Worm (Caenorhabditis elegans) whole organism, early embryonic: ENCODE results near the gene ash-2.
A peak's percentile ranks its signal among the peaks of the same experiment; 100 is the strongest.

Source experiments
- B0310.2 ChIP-seq: sonication (generic microtip); optimal IDR thresholded peaks from 2 replicates; lab custom pipeline; 2016; ENCODE audit warnings: mild to moderate bottlenecking, missing genetic modification characterization, missing compliant biosample characterization
- F13C5.2 ChIP-seq: sonication (generic microtip); optimal IDR thresholded peaks from 2 replicates; lab custom pipeline; 2017; ENCODE audit warnings: mild to moderate bottlenecking, missing genetic modification characterization, inconsistent platforms, missing compliant biosample characterization
- aly-1 ChIP-seq: sonication (generic microtip); optimal IDR thresholded peaks from 2 replicates; lab custom pipeline; 2016; ENCODE audit warnings: missing genetic modification characterization, missing compliant biosample characterization
- ama-1 ChIP-seq: fragments of 150-350 bp; optimal IDR thresholded peaks from 2 replicates; lab custom pipeline; 2014
- ceh-13 ChIP-seq: fragments of 200-800 bp; sonication (Bioruptor generic); optimal IDR thresholded peaks from 2 replicates; lab custom pipeline; 2018; ENCODE audit warnings: mild to moderate bottlenecking, missing genetic modification characterization, missing compliant biosample characterization
- ceh-36 ChIP-seq: sonication (generic microtip); optimal IDR thresholded peaks from 2 replicates; lab custom pipeline; 2016; ENCODE audit warnings: missing genetic modification characterization, inconsistent platforms, missing compliant biosample characterization
- ets-7 ChIP-seq: sonication (generic microtip); optimal IDR thresholded peaks from 2 replicates; lab custom pipeline; 2016; ENCODE audit warnings: missing genotype, missing genetic modification characterization, missing compliant biosample characterization
- flt-1 ChIP-seq: fragments of 200-800 bp; sonication (Bioruptor generic); IDR thresholded peaks from 2 replicates; pipeline ENCODE4 v1.3.6; 2022; ENCODE audit warnings: missing genetic modification characterization, missing compliant biosample characterization
- hmbx-1 ChIP-seq: sonication (generic microtip); optimal IDR thresholded peaks from 2 replicates; lab custom pipeline; 2016; ENCODE audit warnings: mild to moderate bottlenecking, missing genetic modification characterization, missing compliant biosample characterization
- hmg-4 ChIP-seq: fragments of 200-800 bp; sonication (Bioruptor generic); optimal IDR thresholded peaks from 2 replicates; lab custom pipeline; 2018; ENCODE audit warnings: mild to moderate bottlenecking, missing genetic modification characterization, missing compliant biosample characterization
- hnd-1 ChIP-seq: sonication (generic microtip); optimal IDR thresholded peaks from 2 replicates; lab custom pipeline; 2016; ENCODE audit warnings: missing genetic modification characterization, missing compliant biosample characterization
- pes-1 ChIP-seq: fragments of 200-800 bp; sonication (Bioruptor generic); IDR thresholded peaks from 2 replicates; pipeline ENCODE4 v1.3.6; 2022; ENCODE audit warnings: missing genetic modification reagents, missing genetic modification characterization, missing compliant biosample characterization
- scrt-1 ChIP-seq: fragments of 200-800 bp; sonication (Bioruptor generic); IDR thresholded peaks from 2 replicates; pipeline ENCODE4 v1.3.6; 2022; ENCODE audit warnings: missing genetic modification characterization, missing compliant biosample characterization
- sea-1 ChIP-seq: fragments of 200-800 bp; sonication (Bioruptor generic); conservative IDR thresholded peaks from 2 replicates; pipeline ENCODE4 v1.3.6; 2022; ENCODE audit warnings: missing genetic modification characterization, missing compliant biosample characterization
- tbx-11 ChIP-seq: fragments of 200-800 bp; sonication (Bioruptor generic); IDR thresholded peaks from 2 replicates; pipeline ENCODE4 v1.3.6; 2022; ENCODE audit warnings: missing genetic modification characterization, missing compliant biosample characterization
- tbx-37 ChIP-seq: fragments of 200-800 bp; sonication (Bioruptor generic); conservative IDR thresholded peaks from 2 replicates; pipeline ENCODE4 v1.3.6; 2022; ENCODE audit warnings: missing genetic modification reagents, missing genetic modification characterization, missing compliant biosample characterization
- tra-4 ChIP-seq: sonication (generic microtip); optimal IDR thresholded peaks from 2 replicates; lab custom pipeline; 2017; ENCODE audit warnings: missing genetic modification characterization, missing compliant biosample characterization

Gene ash-2

DNA sequence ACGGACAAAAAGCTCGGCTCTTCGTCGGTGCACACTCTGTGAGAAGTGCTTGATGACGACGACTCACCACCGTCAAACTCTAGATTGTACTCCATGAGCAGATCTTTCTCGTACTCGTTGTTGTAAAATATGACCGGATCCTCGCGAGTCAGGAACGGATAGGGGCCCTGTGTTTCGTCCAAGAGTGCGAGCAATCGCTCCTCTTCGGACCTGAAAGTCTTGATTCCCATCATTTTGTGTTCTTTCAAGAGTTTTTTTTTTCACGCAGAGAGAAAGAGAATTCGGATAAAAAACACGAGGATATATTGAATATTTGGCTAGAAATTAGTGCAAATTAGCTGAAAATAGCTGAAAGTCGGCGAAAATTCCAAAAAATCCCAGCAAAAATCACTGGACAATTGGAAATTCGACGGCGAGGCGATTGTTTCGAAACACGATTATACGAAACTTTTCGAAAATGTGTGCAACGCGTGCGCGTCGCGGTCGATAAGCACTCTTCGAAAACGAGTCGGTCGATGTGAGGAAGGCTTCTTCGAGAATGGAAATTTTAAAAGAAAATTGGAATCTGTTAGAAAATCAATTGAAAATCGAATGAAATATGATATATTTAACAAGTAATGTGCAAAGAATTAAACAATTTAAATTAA is at the start of gene ash-2, which contains the start of gene Y17G7B.20:
Gene ash-2 (plus strand): TSS at position 390 of the 647 bp plus-strand sequence.
Gene Y17G7B.20 (minus strand): TSS at position 396 of the 647 bp plus-strand sequence.
- no peak for TF ChIP-seq tbx-37 (GFP tag; lab: Robert Waterston, UW)
- no peak for TF ChIP-seq hnd-1
- no peak for TF ChIP-seq tbx-11 (GFP tag; lab: Robert Waterston, UW)
- peak; percentile 74 for TF ChIP-seq F13C5.2 (tag; lab: Kevin White, UChicago)
- TF ChIP-seq hmbx-1 (tag; lab: Kevin White, UChicago) = no peak
- peak; percentile 72 for TF ChIP-seq ama-1 (lab: Kevin White, UChicago)
- TF ChIP-seq sea-1 (GFP tag; lab: Robert Waterston, UW) = no peak
- TF ChIP-seq B0310.2 (tag; lab: Kevin White, UChicago) = no peak
- no peak for TF ChIP-seq flt-1 (GFP tag; lab: Robert Waterston, UW)
- TF ChIP-seq hmg-4 (GFP tag; lab: Kevin White, UChicago) = peak; percentile 58
- no peak for TF ChIP-seq ceh-13

DNA sequence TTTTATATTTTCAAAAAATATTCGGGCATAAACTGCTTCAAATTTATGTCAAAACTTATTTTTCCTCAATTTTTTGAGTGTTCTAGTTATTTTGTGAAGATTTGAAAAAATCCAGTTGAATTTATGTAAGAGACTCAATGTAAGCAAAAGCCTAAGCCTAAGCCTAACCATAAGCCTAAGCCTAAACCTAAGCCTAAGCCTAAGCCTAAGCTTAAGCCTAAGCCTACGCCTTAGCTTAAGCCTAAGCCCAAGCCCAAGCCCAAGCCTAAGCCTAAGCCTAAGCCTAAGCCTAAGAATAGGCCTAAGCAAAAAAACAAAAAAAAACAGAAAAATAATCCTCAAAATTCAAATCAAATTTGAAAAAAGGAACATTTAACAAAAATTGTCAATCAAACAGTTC is 49.5 kb upstream of the ash-2 start:
- no peak for TF ChIP-seq hmbx-1 (tag; lab: Kevin White, UChicago)
- TF ChIP-seq ceh-36 = peak; percentile 64

DNA sequence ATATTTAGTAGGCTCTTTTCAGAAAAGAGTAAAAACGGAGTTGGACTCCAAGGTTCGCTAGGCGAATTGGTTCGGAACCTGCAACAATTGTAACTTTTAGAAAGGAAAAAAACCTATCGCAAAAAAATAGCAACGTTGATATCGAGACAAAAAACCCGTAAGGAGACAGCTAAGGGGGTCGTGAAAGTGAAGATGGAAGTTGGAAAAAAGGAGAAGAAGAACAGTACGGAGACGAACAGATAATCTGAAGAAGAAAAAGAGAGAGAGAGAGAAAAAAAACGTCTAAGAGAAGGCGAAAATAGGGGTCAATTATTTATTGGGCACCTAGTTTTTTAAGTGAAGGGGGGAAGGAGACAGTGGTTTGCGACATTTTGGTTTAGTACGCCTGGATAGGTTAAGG is 44.4 kb upstream of the ash-2 start, which contains the start of gene lin-29:
Gene lin-29 (minus strand): TSS at position 78 of the 400 bp plus-strand sequence.
- TF ChIP-seq B0310.2 (tag; lab: Kevin White, UChicago) (no peak), aly-1 (no peak), hnd-1 (no peak), tbx-37 (GFP tag; lab: Robert Waterston, UW) (no peak), tbx-11 (GFP tag; lab: Robert Waterston, UW) (no peak), sea-1 (GFP tag; lab: Robert Waterston, UW) (no peak), ets-7 (no peak)

- TF ChIP-seq scrt-1 (GFP tag; lab: Robert Waterston, UW) (no peak), aly-1 (no peak), hnd-1 (no peak), tra-4 (tag; lab: Kevin White, UChicago) (no peak), flt-1 (GFP tag; lab: Robert Waterston, UW) (no peak), tbx-37 (GFP tag; lab: Robert Waterston, UW) (no peak), hmg-4 (GFP tag; lab: Kevin White, UChicago) (no peak), B0310.2 (tag; lab: Kevin White, UChicago) (no peak), F13C5.2 (tag; lab: Kevin White, UChicago) (no peak), ceh-13 (no peak), ets-7 (no peak), sea-1 (GFP tag; lab: Robert Waterston, UW) (no peak)
These were observed 43.2 kb upstream of the ash-2 start for ce11 chrII:11936393-11936792.

DNA sequence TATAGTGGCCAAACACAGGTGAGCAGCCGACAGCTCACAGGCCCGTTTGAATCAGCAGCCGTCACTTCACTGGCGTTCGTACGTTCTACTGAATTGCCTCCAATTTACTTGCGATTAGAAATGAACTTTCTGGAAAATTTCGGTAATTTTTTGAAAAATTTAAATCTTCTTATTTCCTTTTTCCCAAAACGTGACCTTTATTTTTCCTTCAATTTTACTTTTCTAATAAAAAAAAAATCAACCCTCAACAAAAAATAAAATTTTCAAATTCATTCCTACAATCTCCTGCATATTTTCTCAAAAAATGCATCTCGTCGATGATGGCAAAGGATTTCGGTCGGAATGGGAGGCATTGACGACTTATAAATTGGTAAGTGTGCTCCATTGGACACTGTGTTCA is 31.2 kb upstream of the ash-2 start, which contains the start of gene W03C9.8:
Gene W03C9.8 (plus strand): TSS at position 301 of the 400 bp plus-strand sequence.
- no peak for TF ChIP-seq ets-7
- no peak for TF ChIP-seq tra-4 (tag; lab: Kevin White, UChicago)
- no peak for TF ChIP-seq hmbx-1 (tag; lab: Kevin White, UChicago)
- TF ChIP-seq ama-1 (lab: Kevin White, UChicago) = no peak
- TF ChIP-seq tbx-37 (GFP tag; lab: Robert Waterston, UW) = no peak
- no peak for TF ChIP-seq flt-1 (GFP tag; lab: Robert Waterston, UW)
- no peak for TF ChIP-seq B0310.2 (tag; lab: Kevin White, UChicago)

DNA sequence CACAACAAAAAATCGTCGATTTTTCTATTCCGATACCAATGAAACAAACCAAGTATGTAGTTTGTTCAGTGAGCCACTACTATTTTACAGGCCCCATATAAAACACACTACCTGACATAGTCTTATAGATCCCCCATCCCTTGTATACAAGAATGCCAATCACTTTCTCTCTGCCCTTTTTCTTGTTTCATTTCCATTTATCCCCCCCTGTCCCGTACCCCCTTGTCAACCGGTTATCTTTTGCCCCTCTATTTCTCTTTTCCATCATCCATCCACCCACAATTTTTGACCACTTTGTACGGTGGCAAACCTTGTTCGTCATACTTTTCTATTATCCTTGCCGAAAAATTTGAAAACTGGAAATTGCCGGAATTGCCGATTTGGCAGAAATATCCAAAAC is 26.7 kb upstream of the ash-2 start:
- TF ChIP-seq B0310.2 (tag; lab: Kevin White, UChicago) (no peak), tbx-11 (GFP tag; lab: Robert Waterston, UW) (no peak), ceh-36 (no peak), ama-1 (lab: Kevin White, UChicago) (no peak), sea-1 (GFP tag; lab: Robert Waterston, UW) (no peak)

- TF ChIP-seq B0310.2 (tag; lab: Kevin White, UChicago) (no peak), aly-1 (no peak), tra-4 (tag; lab: Kevin White, UChicago) (no peak), hnd-1 (no peak), F13C5.2 (tag; lab: Kevin White, UChicago) (no peak), scrt-1 (GFP tag; lab: Robert Waterston, UW) (no peak), hmbx-1 (tag; lab: Kevin White, UChicago) (no peak), sea-1 (GFP tag; lab: Robert Waterston, UW) (no peak), pes-1 (GFP tag; lab: Robert Waterston, UW) (no peak)
These were observed 25.4 kb upstream of the ash-2 start, which contains the start of gene W03C9.6 for ce11 chrII:11954208-11954607. Gene W03C9.6, plus strand, starts transcription at chrII:11954508.

DNA sequence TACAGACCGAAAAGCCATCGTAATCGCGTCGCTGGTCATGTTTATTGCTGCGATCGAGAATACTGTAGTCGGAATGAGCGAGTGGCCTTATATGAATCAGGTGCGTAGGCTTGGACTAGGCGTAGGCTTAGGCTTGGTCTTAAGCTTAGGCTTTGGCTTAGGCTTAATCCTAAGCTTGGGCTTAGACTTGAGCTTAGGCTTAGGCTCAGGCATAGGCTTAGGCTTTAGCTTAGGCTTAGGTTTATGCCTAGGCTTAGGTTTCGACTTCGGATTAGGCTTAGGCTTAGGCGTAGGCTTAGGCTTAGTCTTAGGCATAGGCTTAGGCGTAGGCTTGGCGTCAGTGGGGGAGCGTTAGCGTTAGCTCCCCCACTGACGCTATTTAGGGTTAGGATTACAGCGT is 24.8 kb upstream of the ash-2 start:
- TF ChIP-seq tbx-37 (GFP tag; lab: Robert Waterston, UW) (no peak), sea-1 (GFP tag; lab: Robert Waterston, UW) (no peak), ceh-36 (peak; percentile 83), pes-1 (GFP tag; lab: Robert Waterston, UW) (peak; percentile 35; the same call in 1 of the 2 replicates), scrt-1 (GFP tag; lab: Robert Waterston, UW) (no peak), ceh-13 (no peak)
